Fruit fly (Drosophila melanogaster) whole organism, wandering third instar larva: Measurements from ENCODE around the gene CG14650.

ENCODE experiments used
- Abd-B ChIP-seq: fragments of >200 bp; optimal IDR thresholded peaks from 2 replicates; lab custom pipeline; 2017; ENCODE audit warnings: missing biosample characterization, missing genetic modification characterization
- CG32264 ChIP-seq: fragments of 200-800 bp; sonication (Bioruptor generic); optimal IDR thresholded peaks from 2 replicates; lab custom pipeline; 2016; ENCODE audit warnings: missing biosample characterization, missing genetic modification characterization
- CG9705 ChIP-seq: fragments of 200-800 bp; sonication (Bioruptor generic); optimal IDR thresholded peaks from 2 replicates; lab custom pipeline; 2018; ENCODE audit warnings: missing biosample characterization, mild to moderate bottlenecking, missing genetic modification characterization
- CrebA ChIP-seq: fragments of 200-800 bp; sonication (Bioruptor generic); optimal IDR thresholded peaks from 2 replicates; lab custom pipeline; 2016; ENCODE audit warnings: missing biosample characterization, mild to moderate bottlenecking, missing genetic modification characterization, borderline replicate concordance
- Dfd ChIP-seq: fragments of >200 bp; optimal IDR thresholded peaks from 2 replicates; lab custom pipeline; 2017; ENCODE audit warnings: missing biosample characterization, missing genetic modification characterization
- Dif ChIP-seq: fragments of 200-275, 200-300 bp; sonication (Bioruptor generic); optimal IDR thresholded peaks from 2 replicates; lab custom pipeline; 2018; ENCODE audit warnings: missing biosample characterization, missing genetic modification characterization; ENCODE audit not compliant: partially characterized antibody
- HLH106 ChIP-seq: fragments of 200-800 bp; optimal IDR thresholded peaks from 3 replicates; lab custom pipeline; 2019; ENCODE audit warnings: missing biosample characterization, mild to moderate bottlenecking, missing genetic modification characterization, moderate library complexity
- Hnf4 ChIP-seq: fragments of 200-800 bp; sonication (Bioruptor generic); optimal IDR thresholded peaks from 2 replicates; lab custom pipeline; 2016; ENCODE audit warnings: missing biosample characterization, mild to moderate bottlenecking, missing genetic modification characterization
- Hr78 ChIP-seq: fragments of >200 bp; optimal IDR thresholded peaks from 2 replicates; lab custom pipeline; 2017; ENCODE audit warnings: missing biosample characterization, missing genetic modification characterization
- Hr83 ChIP-seq: fragments of 200-300 bp; sonication (Bioruptor generic); optimal IDR thresholded peaks from 2 replicates; lab custom pipeline; 2016; ENCODE audit warnings: missing biosample characterization, mild to moderate bottlenecking, missing genetic modification characterization, moderate library complexity; ENCODE audit not compliant: poor library complexity, severe bottlenecking
- Jra ChIP-seq: sonication (Bioruptor generic); optimal IDR thresholded peaks from 2 replicates; lab custom pipeline; 2016; ENCODE audit warnings: missing biosample characterization, missing genetic modification characterization
- Mio ChIP-seq: sonication (Bioruptor generic); optimal IDR thresholded peaks from 2 replicates; lab custom pipeline; 2016; ENCODE audit warnings: missing biosample characterization, missing genetic modification characterization
- Myc ChIP-seq: fragments of >200 bp; optimal IDR thresholded peaks from 2 replicates; lab custom pipeline; 2017
- N ChIP-seq: fragments of >200 bp; optimal IDR thresholded peaks from 2 replicates; lab custom pipeline; 2018; ENCODE audit warnings: missing biosample characterization, missing external identifiers, missing genetic modification characterization
- OdsH ChIP-seq: fragments of 200-800 bp; sonication (Bioruptor generic); optimal IDR thresholded peaks from 2 replicates; lab custom pipeline; 2016; ENCODE audit warnings: missing biosample characterization, mild to moderate bottlenecking, missing genetic modification characterization
- Rel ChIP-seq, 2 experiments: fragments of 200-800 bp; sonication (Bioruptor generic) in 1 of 2; optimal IDR thresholded peaks; 2 replicates in 1 of 2; 3 replicates in 1 of 2; lab custom pipeline; 2016 to 2019; ENCODE audit warnings: mild to moderate bottlenecking in 2 of 2, missing biosample characterization in 2 of 2, missing genetic modification characterization in 2 of 2, moderate library complexity in 1 of 2
- Sp1 ChIP-seq: fragments of 200-800 bp; sonication (Bioruptor generic); optimal IDR thresholded peaks from 3 replicates; lab custom pipeline; 2019; ENCODE audit warnings: missing biosample characterization, mild to moderate bottlenecking, missing genetic modification characterization, moderate library complexity
- Vsx2 ChIP-seq: fragments of 200-300, 225-300 bp; sonication (Bioruptor generic); optimal IDR thresholded peaks from 2 replicates; lab custom pipeline; 2018; ENCODE audit warnings: missing biosample characterization, missing genetic modification characterization; ENCODE audit not compliant: partially characterized antibody
- br ChIP-seq: fragments of 200-800 bp; sonication (Bioruptor generic); optimal IDR thresholded peaks from 2 replicates; lab custom pipeline; 2016; ENCODE audit warnings: missing biosample characterization, missing genetic modification characterization
- brk ChIP-seq: fragments of 200-800 bp; sonication (Bioruptor generic); optimal IDR thresholded peaks from 2 replicates; lab custom pipeline; 2016; ENCODE audit warnings: missing biosample characterization, mild to moderate bottlenecking, missing genetic modification characterization
- dmrt93B ChIP-seq: fragments of 200-800 bp; sonication (Bioruptor generic); optimal IDR thresholded peaks from 2 replicates; lab custom pipeline; 2018; ENCODE audit warnings: missing biosample characterization, mild to moderate bottlenecking, missing genetic modification characterization
- dsf ChIP-seq: sonication (Bioruptor generic); optimal IDR thresholded peaks from 2 replicates; lab custom pipeline; 2016; ENCODE audit warnings: missing biosample characterization, missing genetic modification characterization, borderline replicate concordance
- ey ChIP-seq: fragments of 200-800 bp; sonication (Bioruptor generic); optimal IDR thresholded peaks from 2 replicates; lab custom pipeline; 2016; ENCODE audit warnings: missing biosample characterization, missing genetic modification characterization
- foxo ChIP-seq, 2 experiments: fragments of 200-800 bp; sonication (Bioruptor generic); optimal IDR thresholded peaks; 2 replicates in 1 of 2; 3 replicates in 1 of 2; lab custom pipeline; 2016 to 2017; ENCODE audit warnings: missing biosample characterization in 2 of 2, missing genetic modification characterization in 2 of 2
- fru ChIP-seq: fragments of 200-800 bp; sonication (Bioruptor generic); optimal IDR thresholded peaks from 3 replicates; lab custom pipeline; 2016; ENCODE audit warnings: missing biosample characterization, mild to moderate bottlenecking, missing genetic modification characterization
- h ChIP-seq: fragments of 200-800 bp; sonication (Bioruptor generic); optimal IDR thresholded peaks from 3 replicates; lab custom pipeline; 2016; ENCODE audit warnings: missing biosample characterization, mild to moderate bottlenecking, missing genetic modification characterization
- jim ChIP-seq: fragments of 175-275, 200-325 bp; sonication (Bioruptor generic); optimal IDR thresholded peaks from 2 replicates; lab custom pipeline; 2016; ENCODE audit warnings: missing biosample characterization, mild to moderate bottlenecking, missing genetic modification characterization
- pan ChIP-seq: fragments of >200 bp; optimal IDR thresholded peaks from 2 replicates; lab custom pipeline; 2017
- psq ChIP-seq: fragments of 200-800 bp; sonication (Bioruptor generic); optimal IDR thresholded peaks from 3 replicates; lab custom pipeline; 2017; ENCODE audit warnings: missing biosample characterization, mild to moderate bottlenecking, missing genetic modification characterization, moderate library complexity
- rgr ChIP-seq: fragments of 200-800 bp; sonication (Bioruptor generic); optimal IDR thresholded peaks from 3 replicates; lab custom pipeline; 2016; ENCODE audit warnings: missing biosample characterization, mild to moderate bottlenecking, missing genetic modification characterization
- sv ChIP-seq: fragments of 200-800 bp; sonication (Bioruptor generic); optimal IDR thresholded peaks from 3 replicates; lab custom pipeline; 2016; ENCODE audit warnings: missing biosample characterization, missing genetic modification characterization
- tai ChIP-seq: sonication (Bioruptor generic); optimal IDR thresholded peaks from 2 replicates; lab custom pipeline; 2016; ENCODE audit warnings: missing biosample characterization, missing genetic modification characterization
- usp ChIP-seq: fragments of >200 bp; optimal IDR thresholded peaks from 2 replicates; lab custom pipeline; 2017; ENCODE audit warnings: missing biosample characterization, missing genetic modification characterization
- woc ChIP-seq: sonication (Bioruptor generic); optimal IDR thresholded peaks from 2 replicates; lab custom pipeline; 2016; ENCODE audit warnings: missing biosample characterization, mild to moderate bottlenecking, missing genetic modification characterization

Gene CG14650

dm6 chr3R:4471047-4471751, 34.0 kb downstream of the CG14650 start (continued):
- TF ChIP-seq usp = no peak
- no peak for TF ChIP-seq N (GFP tag; lab: Kevin White, UChicago)
- peak; percentile 8 for TF ChIP-seq Sp1
- TF ChIP-seq Vsx2 = peak; percentile 43
- no peak for TF ChIP-seq HLH106 (tag; lab: Kevin White, UChicago)
- TF ChIP-seq dmrt93B (GFP tag; lab: Kevin White, UChicago) = no peak
- TF ChIP-seq psq (GFP tag; lab: Kevin White, UChicago) = no peak
- no peak for TF ChIP-seq brk (GFP tag; lab: Kevin White, UChicago)
- no peak for TF ChIP-seq Hr78 (GFP tag; lab: Kevin White, UChicago)

- TF ChIP-seq pan (lab: Kevin White, UChicago) (no peak), brk (GFP tag; lab: Kevin White, UChicago) (no peak), h (GFP tag; lab: Kevin White, UChicago) (no peak), Hr78 (GFP tag; lab: Kevin White, UChicago) (no peak), Myc (no peak), psq (GFP tag; lab: Kevin White, UChicago) (no peak), OdsH (GFP tag; lab: Kevin White, UChicago) (no peak), CG32264 (GFP tag; lab: Kevin White, UChicago) (no peak), dsf (no peak), foxo (GFP tag; optimal IDR thresholded peaks at IDR 0.05; lab: Kevin White, UChicago) (no peak), Hnf4 (GFP tag; lab: Kevin White, UChicago) (no peak), tai (GFP tag; lab: Kevin White, UChicago) (no peak), Dif (GFP tag; lab: Kevin White, UChicago) (no peak), ey (GFP tag; lab: Kevin White, UChicago) (no peak), fru (GFP tag; lab: Kevin White, UChicago) (no peak), Vsx2 (no peak)
These were observed 34.9 kb downstream of the CG14650 start for dm6 chr3R:4471846-4472693.

- no peak for TF ChIP-seq Rel (GFP tag; optimal IDR thresholded peaks at IDR 0.05; lab: Kevin White, UChicago)
- peak; percentile 73 for TF ChIP-seq Rel (tag; optimal IDR thresholded peaks at IDR 0.05; lab: Kevin White, UChicago)
- no peak for TF ChIP-seq dsf
These were observed 35.4 kb downstream of the CG14650 start for dm6 chr3R:4472694-4472975.

DNA sequence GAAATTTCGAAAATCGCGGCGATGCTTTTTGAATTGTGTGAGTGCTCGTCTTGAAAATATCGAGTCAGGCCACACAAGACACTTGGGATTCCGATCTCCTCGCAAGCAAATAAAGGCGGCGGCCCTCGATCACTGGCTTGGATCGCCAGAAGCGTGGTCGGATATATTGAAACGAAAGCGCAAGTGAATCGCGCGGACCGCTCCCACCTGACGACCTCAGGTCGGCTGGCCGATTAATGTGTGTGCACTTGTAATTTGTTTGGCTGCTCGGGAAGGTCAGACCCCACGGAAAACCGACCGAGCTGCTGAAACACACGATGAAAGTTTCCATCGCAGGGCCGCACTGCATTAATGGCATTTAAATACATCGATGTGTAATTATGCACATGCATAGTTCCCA, 38.2 kb downstream of the CG14650 start:
- TF ChIP-seq pan (lab: Kevin White, UChicago) (no peak), Rel (GFP tag; optimal IDR thresholded peaks at IDR 0.05; lab: Kevin White, UChicago) (no peak), Rel (tag; optimal IDR thresholded peaks at IDR 0.05; lab: Kevin White, UChicago) (no peak), ey (GFP tag; lab: Kevin White, UChicago) (no peak), Vsx2 (no peak), dsf (no peak), h (GFP tag; lab: Kevin White, UChicago) (no peak), jim (GFP tag; lab: Kevin White, UChicago) (no peak), Abd-B (GFP tag; lab: Kevin White, UChicago) (no peak)

- TF ChIP-seq Mio (GFP tag; lab: Kevin White, UChicago) = no peak
- TF ChIP-seq Sp1 = no peak
- no peak for TF ChIP-seq br (GFP tag; lab: Kevin White, UChicago)
- TF ChIP-seq h (GFP tag; lab: Kevin White, UChicago) = no peak
- TF ChIP-seq Hr78 (GFP tag; lab: Kevin White, UChicago) = no peak
- TF ChIP-seq psq (GFP tag; lab: Kevin White, UChicago) = no peak
- no peak for TF ChIP-seq Dfd (GFP tag; lab: Kevin White, UChicago)
- no peak for TF ChIP-seq Hr83 (GFP tag; lab: Kevin White, UChicago)
- TF ChIP-seq Jra (GFP tag; lab: Kevin White, UChicago) = no peak
- TF ChIP-seq rgr (GFP tag; lab: Kevin White, UChicago) = no peak
- no peak for TF ChIP-seq dmrt93B (GFP tag; lab: Kevin White, UChicago)
- TF ChIP-seq ey (GFP tag; lab: Kevin White, UChicago) = no peak
- no peak for TF ChIP-seq Myc
- TF ChIP-seq brk (GFP tag; lab: Kevin White, UChicago) = no peak
- no peak for TF ChIP-seq CrebA (GFP tag; lab: Kevin White, UChicago)
- no peak for TF ChIP-seq jim (GFP tag; lab: Kevin White, UChicago)
- TF ChIP-seq OdsH (GFP tag; lab: Kevin White, UChicago) = no peak
- TF ChIP-seq woc = no peak
- no peak for TF ChIP-seq sv (GFP tag; lab: Kevin White, UChicago)
- no peak for TF ChIP-seq CG9705 (GFP tag; lab: Kevin White, UChicago)
These were observed 38.8 kb downstream of the CG14650 start for dm6 chr3R:4476004-4476403.
